Worm (Caenorhabditis elegans) whole organism, L1 larva: Measurements from ENCODE around the gene R11G1.1.

Experiments used
- C34B4.2 ChIP-seq: sonication (generic microtip); optimal IDR thresholded peaks from 2 replicates; lab custom pipeline; 2017; ENCODE audit warnings: mild to moderate bottlenecking, missing genetic modification characterization, missing compliant biosample characterization
- F16B12.6 ChIP-seq: fragments of 150-350 bp; optimal IDR thresholded peaks from 2 replicates; lab custom pipeline; 2014; ENCODE audit warnings: missing biosample characterization, missing genetic modification characterization
- Y116A8C.19 ChIP-seq: sonication (generic microtip); optimal IDR thresholded peaks from 2 replicates; lab custom pipeline; 2016; ENCODE audit warnings: missing compliant biosample characterization, missing genetic modification characterization, borderline replicate concordance
- aha-1 ChIP-seq: fragments of 150-350 bp; optimal IDR thresholded peaks from 2 replicates; lab custom pipeline; 2014; ENCODE audit warnings: missing biosample characterization, missing genetic modification characterization
- ama-1 ChIP-seq: fragments of 150-350 bp; optimal IDR thresholded peaks from 2 replicates; lab custom pipeline; 2014
- ceh-8 ChIP-seq: fragments of 200-800 bp; sonication (Bioruptor generic); optimal IDR thresholded peaks from 2 replicates; lab custom pipeline; 2018; ENCODE audit warnings: mild to moderate bottlenecking, missing genetic modification characterization, moderate library complexity, missing compliant biosample characterization
- ceh-82 ChIP-seq, 3 experiments: fragments of 150-350 bp in 1 of 3; sonication (generic microtip) in 2 of 3; optimal IDR thresholded peaks; 2 replicates each; lab custom pipeline; 2014 to 2017; ENCODE audit warnings: missing biosample characterization in 3 of 3, missing genetic modification characterization in 3 of 3
- ceh-90 ChIP-seq: sonication (generic microtip); optimal IDR thresholded peaks from 2 replicates; lab custom pipeline; 2016; ENCODE audit warnings: missing genetic modification characterization, missing compliant biosample characterization
- efl-1 ChIP-seq, 4 experiments: fragments of 150-350 bp; optimal IDR thresholded peaks in 3 of 4; peaks in 1 of 4; 1 replicate in 1 of 4; 2 replicates in 3 of 4; lab custom pipeline; 2014; ENCODE audit warnings: missing biosample characterization in 2 of 4, missing genetic modification characterization in 2 of 4, missing genetic modification reagents in 2 of 4
- elt-2 ChIP-seq: sonication (generic microtip); optimal IDR thresholded peaks from 2 replicates; lab custom pipeline; 2016; ENCODE audit warnings: missing genetic modification characterization, mild to moderate bottlenecking, inconsistent platforms, missing compliant biosample characterization, missing genetic modification reagents
- elt-3 ChIP-seq, 6 experiments: fragments of 150-350 bp in 1 of 6; sonication (generic microtip); optimal IDR thresholded peaks; 2 replicates each; lab custom pipeline; 2017 to 2018; ENCODE audit warnings: missing biosample characterization in 6 of 6, missing genetic modification characterization in 6 of 6, inconsistent platforms in 1 of 6
- fkh-10 ChIP-seq: sonication (generic microtip); optimal IDR thresholded peaks from 2 replicates; lab custom pipeline; 2017; ENCODE audit warnings: missing biosample characterization, missing genetic modification reagents, missing genetic modification characterization
- fos-1 ChIP-seq: fragments of 150-350 bp; optimal IDR thresholded peaks from 2 replicates; lab custom pipeline; 2014; ENCODE audit warnings: missing biosample characterization, missing genetic modification characterization
- hlh-4 ChIP-seq: sonication (generic microtip); optimal IDR thresholded peaks from 2 replicates; lab custom pipeline; 2016; ENCODE audit warnings: mild to moderate bottlenecking, missing genetic modification characterization, missing compliant biosample characterization
- irx-1 ChIP-seq: sonication (generic microtip); optimal IDR thresholded peaks from 2 replicates; lab custom pipeline; 2016; ENCODE audit warnings: missing genetic modification characterization, missing compliant biosample characterization
- isw-1 ChIP-seq: fragments of 200-800 bp; sonication (Bioruptor generic); IDR thresholded peaks from 2 replicates; pipeline ENCODE4 v1.3.6; 2022; ENCODE audit warnings: missing genetic modification characterization, missing compliant biosample characterization
- lin-15B ChIP-seq: fragments of 150-350 bp; sonication (generic microtip); optimal IDR thresholded peaks from 3 replicates; lab custom pipeline; 2014; ENCODE audit warnings: missing biosample characterization, missing genetic modification characterization
- lin-35 ChIP-seq, 2 experiments: fragments of 150-350 bp; optimal IDR thresholded peaks; 2 replicates each; lab custom pipeline; 2014; ENCODE audit warnings: missing biosample characterization in 2 of 2, missing genetic modification characterization in 2 of 2, missing genetic modification reagents in 2 of 2
- lsy-2 ChIP-seq, 2 experiments: fragments of 150-350 bp; optimal IDR thresholded peaks; 2 replicates each; lab custom pipeline; 2014; ENCODE audit warnings: missing biosample characterization in 2 of 2, missing genetic modification characterization in 2 of 2
- mab-9 ChIP-seq: fragments of 200-800 bp; sonication (Bioruptor generic); IDR thresholded peaks from 2 replicates; pipeline ENCODE4 v1.3.6; 2022; ENCODE audit warnings: missing genetic modification reagents, missing genetic modification characterization, missing compliant biosample characterization
- mdl-1 ChIP-seq, 2 experiments: fragments of 150-350 bp; optimal IDR thresholded peaks; 2 replicates each; lab custom pipeline; 2014 to 2017; ENCODE audit warnings: missing biosample characterization in 2 of 2, missing genetic modification characterization in 2 of 2, inconsistent platforms in 1 of 2
- mef-2 ChIP-seq: fragments of 150-350 bp; optimal IDR thresholded peaks from 2 replicates; lab custom pipeline; 2014; ENCODE audit warnings: missing biosample characterization, missing genetic modification characterization
- nhr-11 ChIP-seq: fragments of 150-350 bp; optimal IDR thresholded peaks from 2 replicates; lab custom pipeline; 2014; ENCODE audit warnings: missing biosample characterization, missing genetic modification characterization
- nhr-19 ChIP-seq: fragments of 200-800 bp; sonication (Bioruptor generic); conservative IDR thresholded peaks from 2 replicates; pipeline ENCODE4 v1.3.6; 2022; ENCODE audit warnings: missing genetic modification characterization, missing compliant biosample characterization
- nhr-237 ChIP-seq: fragments of 150-350 bp; optimal IDR thresholded peaks from 2 replicates; lab custom pipeline; 2014; ENCODE audit warnings: missing biosample characterization, missing genetic modification characterization
- nhr-47 ChIP-seq: sonication (generic microtip); optimal IDR thresholded peaks from 2 replicates; lab custom pipeline; 2016; ENCODE audit warnings: mild to moderate bottlenecking, missing genetic modification characterization, moderate library complexity, missing compliant biosample characterization
- nhr-76 ChIP-seq: sonication (generic microtip); optimal IDR thresholded peaks from 2 replicates; lab custom pipeline; 2017; ENCODE audit warnings: missing biosample characterization, missing genetic modification characterization
- nhr-77 ChIP-seq: fragments of 150-350 bp; optimal IDR thresholded peaks from 2 replicates; lab custom pipeline; 2014; ENCODE audit warnings: missing biosample characterization, missing genetic modification characterization
- nhr-84 ChIP-seq: sonication (generic microtip); optimal IDR thresholded peaks from 2 replicates; lab custom pipeline; 2017; ENCODE audit warnings: missing biosample characterization, missing genetic modification characterization
- nhr-90 ChIP-seq: sonication (generic microtip); optimal IDR thresholded peaks from 2 replicates; lab custom pipeline; 2016; ENCODE audit warnings: mild to moderate bottlenecking, missing genetic modification characterization, missing compliant biosample characterization; ENCODE audit not compliant: poor library complexity
- pax-3 ChIP-seq: fragments of 200-800 bp; sonication (Bioruptor generic); optimal IDR thresholded peaks from 2 replicates; lab custom pipeline; 2018; ENCODE audit warnings: mild to moderate bottlenecking, missing genetic modification characterization, moderate library complexity, missing compliant biosample characterization
- pqm-1 ChIP-seq: sonication (generic microtip); optimal IDR thresholded peaks from 3 replicates; lab custom pipeline; 2017; ENCODE audit warnings: missing biosample characterization, missing genetic modification characterization
- rnt-1 ChIP-seq: sonication (generic microtip); optimal IDR thresholded peaks from 2 replicates; lab custom pipeline; 2016; ENCODE audit warnings: mild to moderate bottlenecking, missing genetic modification characterization, moderate library complexity, missing compliant biosample characterization
- skn-1 ChIP-seq: fragments of 150-350 bp; optimal IDR thresholded peaks from 2 replicates; lab custom pipeline; 2014; ENCODE audit warnings: missing biosample characterization, missing genetic modification characterization
- swsn-7 ChIP-seq: sonication (generic microtip); optimal IDR thresholded peaks from 2 replicates; lab custom pipeline; 2016; ENCODE audit warnings: missing genetic modification characterization, missing compliant biosample characterization
- tlp-1 ChIP-seq: fragments of 150-350 bp; optimal IDR thresholded peaks from 2 replicates; lab custom pipeline; 2014; ENCODE audit warnings: missing biosample characterization, missing genetic modification characterization
- unc-62 ChIP-seq: fragments of 150-350 bp; optimal IDR thresholded peaks from 2 replicates; lab custom pipeline; 2014; ENCODE audit warnings: missing biosample characterization, missing genetic modification reagents, missing genetic modification characterization
- xbp-1 ChIP-seq: sonication (generic microtip); optimal IDR thresholded peaks from 2 replicates; lab custom pipeline; 2016; ENCODE audit warnings: missing genetic modification characterization, missing compliant biosample characterization
- zip-4 ChIP-seq: fragments of 200-800 bp; sonication (Bioruptor generic); optimal IDR thresholded peaks from 2 replicates; lab custom pipeline; 2018; ENCODE audit warnings: mild to moderate bottlenecking, missing genetic modification characterization, moderate library complexity, missing compliant biosample characterization

R11G1.1 gene

DNA sequence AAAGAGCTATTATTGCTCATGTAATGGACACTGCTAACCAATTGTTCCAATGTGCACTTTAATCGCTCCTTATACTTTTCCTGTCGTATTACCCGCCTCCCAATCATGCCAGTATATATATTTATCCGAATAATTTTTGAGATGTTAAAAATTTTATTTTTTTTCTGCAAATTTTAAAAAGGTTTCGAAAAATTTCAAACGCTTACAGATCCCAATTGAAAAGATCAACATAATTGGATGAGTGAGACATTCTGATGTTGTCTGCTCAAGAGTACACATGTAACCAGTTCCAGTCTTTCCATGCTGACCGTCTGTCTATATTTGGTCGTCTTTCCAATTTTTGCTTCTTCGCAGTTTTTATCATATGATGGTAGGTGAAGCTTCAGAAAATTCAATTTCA is at the start of gene R11G1.1:
R11G1.1 (plus strand) TSS at position 301 of the 400 bp plus-strand sequence.
- TF ChIP-seq ceh-82 (tag; optimal IDR thresholded peaks at IDR 0.05; lab: Kevin White, UChicago), result no peak

DNA sequence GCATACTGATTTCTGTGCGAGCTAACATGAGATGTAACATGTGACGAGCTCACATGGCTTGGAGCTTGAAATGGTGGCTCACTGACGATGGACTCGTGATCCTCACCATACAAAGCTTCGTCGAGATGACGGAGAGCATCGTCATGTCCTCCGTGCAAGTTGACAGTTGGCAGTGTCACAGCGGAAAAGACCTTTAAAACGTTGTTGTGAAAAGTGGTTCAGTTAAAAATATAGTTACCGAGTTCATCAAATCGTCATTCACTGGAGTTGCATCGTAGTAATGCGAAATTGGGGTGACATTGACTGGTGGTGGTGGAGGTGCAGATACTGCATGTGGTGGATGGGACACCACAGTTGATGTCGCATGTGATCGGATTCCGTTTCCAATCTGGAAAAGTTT is 48.9 kb upstream of the R11G1.1 start:
- no peak for TF ChIP-seq ceh-90
- no peak for TF ChIP-seq fkh-10 (GFP tag; lab: Kevin White, UChicago)
- no peak for TF ChIP-seq unc-62
- TF ChIP-seq lin-15B, result no peak
- TF ChIP-seq, all 84 proteins: peak for 0

ce11 chrX:3611042-3611623 is 48.2 kb upstream of the R11G1.1 start, which contains the start of gene C18B2.5:
TSS of gene C18B2.5 (minus strand) at chrX:3611092.
- TF ChIP-seq efl-1 (optimal IDR thresholded peaks at IDR 0.05; lab: Kevin White, UChicago), result no peak
- TF ChIP-seq efl-1 (GFP tag; optimal IDR thresholded peaks at IDR 0.05 in 1 of 2; lab: Kevin White, UChicago), result peak in 1 of 2 experiments; percentile 72
- no peak for TF ChIP-seq nhr-237 (tag; lab: Kevin White, UChicago)
- TF ChIP-seq nhr-11, result no peak
- TF ChIP-seq elt-2 (tag; lab: Kevin White, UChicago), result peak; percentile 35
- TF ChIP-seq ceh-8 (GFP tag; lab: Kevin White, UChicago), result no peak

- TF ChIP-seq pqm-1 (tag; lab: Kevin White, UChicago), result no peak
- TF ChIP-seq irx-1 (tag; lab: Kevin White, UChicago), result no peak
- TF ChIP-seq elt-3 (tag; optimal IDR thresholded peaks at IDR 0.05; lab: Kevin White, UChicago), result no peak
- TF ChIP-seq mab-9, result no peak
- TF ChIP-seq skn-1 (tag; lab: Kevin White, UChicago), result no peak
- TF ChIP-seq fos-1 (tag; lab: Kevin White, UChicago), result no peak
- TF ChIP-seq nhr-90 (tag; lab: Kevin White, UChicago), result no peak
- no peak for TF ChIP-seq mef-2 (tag; lab: Kevin White, UChicago)
- no peak for TF ChIP-seq rnt-1 (tag; lab: Kevin White, UChicago)
- no peak for TF ChIP-seq nhr-84
- no peak for TF ChIP-seq nhr-77 (tag; lab: Kevin White, UChicago)
- no peak for TF ChIP-seq Y116A8C.19 (tag; lab: Kevin White, UChicago)
- TF ChIP-seq swsn-7 (tag; lab: Kevin White, UChicago), result no peak
Measured at ce11 chrX:3611740-3612139, 47.6 kb upstream of the R11G1.1 start.

DNA sequence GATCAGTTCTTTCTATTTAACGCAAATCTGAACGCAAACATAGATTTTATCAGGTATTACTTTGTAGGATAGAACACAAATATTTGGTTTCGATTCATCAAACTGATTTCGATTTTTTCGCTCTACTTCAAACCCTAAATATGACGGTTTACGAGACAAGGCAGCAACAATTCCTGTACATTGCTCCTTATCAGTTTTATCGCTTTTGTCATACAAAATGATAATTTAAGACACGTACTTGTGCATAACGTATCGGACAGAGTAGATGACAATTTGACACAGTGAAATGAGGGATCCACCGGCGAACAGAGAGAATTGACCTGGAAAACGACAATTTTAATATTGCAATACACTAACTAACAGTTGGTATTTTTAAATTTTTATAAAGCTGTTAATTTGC is 45.6 kb upstream of the R11G1.1 start:
- TF ChIP-seq pqm-1 (tag; lab: Kevin White, UChicago), result peak; percentile 49
- no peak for TF ChIP-seq elt-3 (tag; optimal IDR thresholded peaks at IDR 0.05; lab: Kevin White, UChicago)
- TF ChIP-seq tlp-1 (tag; lab: Kevin White, UChicago), result no peak
- no peak for TF ChIP-seq efl-1 (optimal IDR thresholded peaks at IDR 0.05; lab: Kevin White, UChicago)
- TF ChIP-seq efl-1 (GFP tag; optimal IDR thresholded peaks at IDR 0.05 in 1 of 2; lab: Kevin White, UChicago), result peak in 1 of 2 experiments; percentile 67
- peak; percentile 70 for TF ChIP-seq elt-2 (tag; lab: Kevin White, UChicago)
- TF ChIP-seq lin-35 (GFP tag; optimal IDR thresholded peaks at IDR 0.05; lab: Kevin White, UChicago), result peak in 1 of 2 experiments; percentile 29

- TF ChIP-seq xbp-1 (tag; lab: Kevin White, UChicago) (no peak), F16B12.6 (tag; lab: Kevin White, UChicago) (no peak), nhr-47 (tag; lab: Kevin White, UChicago) (no peak), elt-3 (tag; optimal IDR thresholded peaks at IDR 0.05; lab: Kevin White, UChicago) (no peak), aha-1 (tag; lab: Kevin White, UChicago) (no peak), tlp-1 (tag; lab: Kevin White, UChicago) (no peak), lsy-2 (tag; optimal IDR thresholded peaks at IDR 0.05; lab: Kevin White, UChicago) (no peak), nhr-84 (no peak), C34B4.2 (tag; lab: Kevin White, UChicago) (no peak), hlh-4 (tag; lab: Kevin White, UChicago) (no peak), ama-1 (no peak), efl-1 (optimal IDR thresholded peaks at IDR 0.05; lab: Kevin White, UChicago) (no peak), efl-1 (GFP tag; optimal IDR thresholded peaks at IDR 0.05 in 1 of 2; lab: Kevin White, UChicago) (no peak), pax-3 (tag; lab: Kevin White, UChicago) (no peak), mdl-1 (tag; optimal IDR thresholded peaks at IDR 0.05; lab: Kevin White, UChicago) (no peak), zip-4 (GFP tag; lab: Kevin White, UChicago) (no peak), nhr-19 (GFP tag; lab: Robert Waterston, UW) (no peak), isw-1 (GFP tag; lab: Robert Waterston, UW) (no peak), nhr-90 (tag; lab: Kevin White, UChicago) (no peak), elt-2 (tag; lab: Kevin White, UChicago) (no peak), nhr-76 (tag; lab: Kevin White, UChicago) (no peak)
Measured at ce11 chrX:3617218-3617617, 42.1 kb upstream of the R11G1.1 start, which contains the start of gene del-9. TSS of gene del-9 (minus strand) at chrX:3617318.
